Fruit fly (Drosophila melanogaster) whole organism, embryonic: Measurements from ENCODE around the gene TwdlO.

ENCODE experiments used
- Awh ChIP-seq: fragments of 200-800 bp; sonication (Bioruptor generic); IDR thresholded peaks from 2 replicates; pipeline ENCODE4, ENCODE4 v1.3.6; 2022; ENCODE audit warnings: missing biosample characterization, missing genetic modification characterization
- Blimp-1 ChIP-seq: fragments of 200-800 bp; sonication (Bioruptor generic); optimal IDR thresholded peaks from 3 replicates; lab custom pipeline; 2018; ENCODE audit warnings: missing biosample characterization, missing genetic modification characterization, mild to moderate bottlenecking, moderate library complexity, missing genetic modification reagents
- CG10209 ChIP-seq: fragments of 200-800 bp; sonication (Bioruptor generic); optimal IDR thresholded peaks from 3 replicates; lab custom pipeline; 2017; ENCODE audit warnings: missing biosample characterization, mild to moderate bottlenecking, missing genetic modification characterization, missing genetic modification reagents
- CG11398 ChIP-seq: fragments of 200-800 bp; sonication (Bioruptor generic); optimal IDR thresholded peaks from 2 replicates; lab custom pipeline; 2016; ENCODE audit warnings: missing biosample characterization, missing genetic modification characterization
- CG12659 ChIP-seq: fragments of 200-800 bp; sonication (Bioruptor generic); optimal IDR thresholded peaks from 3 replicates; lab custom pipeline; 2017; ENCODE audit warnings: mild to moderate bottlenecking, missing biosample characterization, missing genetic modification reagents, missing genetic modification characterization
- CG17186 ChIP-seq: fragments of 200-800 bp; sonication (Bioruptor generic); optimal IDR thresholded peaks from 3 replicates; lab custom pipeline; 2017; ENCODE audit warnings: missing biosample characterization, missing genetic modification reagents, missing genetic modification characterization
- CG17359 ChIP-seq: fragments of 200-800 bp; sonication (Bioruptor generic); optimal IDR thresholded peaks from 3 replicates; lab custom pipeline; 2018; ENCODE audit warnings: missing biosample characterization, mild to moderate bottlenecking, missing genetic modification characterization, moderate library complexity
- CG2116 ChIP-seq: fragments of 200-800 bp; sonication (Bioruptor generic); optimal IDR thresholded peaks from 3 replicates; lab custom pipeline; 2018; ENCODE audit warnings: missing biosample characterization, mild to moderate bottlenecking, missing genetic modification characterization
- CG2120 ChIP-seq: fragments of 200-800 bp; sonication (Bioruptor generic); optimal IDR thresholded peaks from 3 replicates; lab custom pipeline; 2016; ENCODE audit warnings: missing biosample characterization, missing genetic modification characterization
- CG34422 ChIP-seq: fragments of 200-800 bp; sonication (Bioruptor generic); IDR thresholded peaks from 3 replicates; pipeline ENCODE4 v1.3.6; 2022; ENCODE audit warnings: missing biosample characterization, missing genetic modification characterization
- CG8290 ChIP-seq, 3 experiments: fragments of 200-800 bp; sonication (Bioruptor generic); optimal IDR thresholded peaks; 2 replicates each; lab custom pipeline; 2016 to 2019; ENCODE audit warnings: missing biosample characterization in 3 of 3, missing genetic modification characterization in 3 of 3, mild to moderate bottlenecking in 2 of 3, moderate library complexity in 1 of 3
- Dbx ChIP-seq: fragments of 200-800 bp; sonication (Bioruptor generic); IDR thresholded peaks from 3 replicates; pipeline ENCODE4 v1.3.6; 2022; ENCODE audit warnings: missing biosample characterization, missing genetic modification characterization
- Deaf1 ChIP-seq: fragments of 200-800 bp; optimal IDR thresholded peaks from 3 replicates; lab custom pipeline; 2019; ENCODE audit warnings: missing biosample characterization, mild to moderate bottlenecking, missing genetic modification characterization, moderate library complexity
- GATAe ChIP-seq: fragments of 200-800 bp; sonication (Bioruptor generic); conservative IDR thresholded peaks from 2 replicates; pipeline ENCODE4 v1.3.6; 2022; ENCODE audit warnings: missing biosample characterization, missing genetic modification characterization
- Hey ChIP-seq: fragments of 200-800 bp; sonication (Bioruptor generic); optimal IDR thresholded peaks from 3 replicates; lab custom pipeline; 2018; ENCODE audit warnings: missing biosample characterization, mild to moderate bottlenecking, missing genetic modification characterization
- Meics ChIP-seq: fragments of 200-800 bp; sonication (Bioruptor generic); optimal IDR thresholded peaks from 2 replicates; lab custom pipeline; 2017; ENCODE audit warnings: missing biosample characterization, mild to moderate bottlenecking, missing genetic modification characterization
- NFAT ChIP-seq: fragments of 200-800 bp; sonication (Bioruptor generic); IDR thresholded peaks from 2 replicates; pipeline ENCODE4 v1.3.6; 2022; ENCODE audit warnings: missing biosample characterization, missing genetic modification characterization
- Nf-YA ChIP-seq: fragments of 200-800 bp; sonication (Bioruptor generic); IDR thresholded peaks from 2 replicates; pipeline ENCODE4 v1.3.6; 2022; ENCODE audit warnings: missing biosample characterization, missing genetic modification characterization
- Nf-YB ChIP-seq: fragments of 200-800 bp; sonication (Bioruptor generic); optimal IDR thresholded peaks from 3 replicates; lab custom pipeline; 2019; ENCODE audit warnings: missing biosample characterization, mild to moderate bottlenecking, missing genetic modification characterization, moderate library complexity
- Nf-YC ChIP-seq: fragments of 200-800 bp; optimal IDR thresholded peaks from 3 replicates; lab custom pipeline; 2019; ENCODE audit warnings: missing biosample characterization, mild to moderate bottlenecking, missing genetic modification characterization, moderate library complexity
- Pdp1 ChIP-seq, 2 experiments: fragments of 200-800 bp; sonication (Bioruptor generic); optimal IDR thresholded peaks; 3 replicates each; lab custom pipeline; 2016; ENCODE audit warnings: missing biosample characterization in 2 of 2, missing genetic modification characterization in 2 of 2, mild to moderate bottlenecking in 1 of 2, moderate library complexity in 1 of 2
- abd-A ChIP-seq: fragments of 200-800 bp; sonication (Bioruptor generic); optimal IDR thresholded peaks from 3 replicates; lab custom pipeline; 2019; ENCODE audit warnings: missing biosample characterization, mild to moderate bottlenecking, missing genetic modification characterization, moderate library complexity
- bbx ChIP-seq: fragments of 200-800 bp; sonication (Bioruptor generic); IDR thresholded peaks from 2 replicates; pipeline ENCODE4 v1.3.6; 2022; ENCODE audit warnings: missing biosample characterization, missing genetic modification characterization; ENCODE audit not compliant: partially characterized antibody
- cg ChIP-seq: fragments of 200-800 bp; sonication (Bioruptor generic); optimal IDR thresholded peaks from 3 replicates; lab custom pipeline; 2019; ENCODE audit warnings: missing biosample characterization, mild to moderate bottlenecking, missing genetic modification characterization, moderate library complexity
- chinmo ChIP-seq: fragments of 200-800 bp; sonication (Bioruptor generic); IDR thresholded peaks from 4 replicates; pipeline ENCODE4 v1.3.6; 2022; ENCODE audit warnings: missing biosample characterization, missing genetic modification characterization; ENCODE audit not compliant: partially characterized antibody
- ci ChIP-seq: fragments of 200-800 bp; sonication (Bioruptor generic); IDR thresholded peaks from 3 replicates; pipeline ENCODE4 v1.3.6; 2022; ENCODE audit warnings: missing biosample characterization, missing genetic modification characterization
- ewg ChIP-seq: fragments of 200-800 bp; sonication (Bioruptor generic); optimal IDR thresholded peaks from 3 replicates; lab custom pipeline; 2017; ENCODE audit warnings: mild to moderate bottlenecking, missing biosample characterization, missing genetic modification reagents, missing genetic modification characterization
- ftz-f1 ChIP-seq: fragments of 200-800 bp; sonication (Bioruptor generic); optimal IDR thresholded peaks from 2 replicates; lab custom pipeline; 2016; ENCODE audit warnings: missing biosample characterization, missing genetic modification characterization
- grn ChIP-seq: fragments of 200-800 bp; sonication (Bioruptor generic); optimal IDR thresholded peaks from 3 replicates; lab custom pipeline; 2017; ENCODE audit warnings: missing biosample characterization, missing genetic modification characterization
- ham ChIP-seq: fragments of 200-800 bp; sonication (Bioruptor generic); IDR thresholded peaks from 2 replicates; pipeline ENCODE4 v1.3.6; 2022; ENCODE audit warnings: missing biosample characterization, missing genetic modification characterization
- lab ChIP-seq: fragments of 200-800 bp; sonication (Bioruptor generic); optimal IDR thresholded peaks from 3 replicates; lab custom pipeline; 2017; ENCODE audit warnings: missing biosample characterization, missing genetic modification characterization, mild to moderate bottlenecking, moderate library complexity, missing genetic modification reagents
- nau ChIP-seq: fragments of 200-800 bp; sonication (Bioruptor generic); optimal IDR thresholded peaks from 3 replicates; lab custom pipeline; 2017; ENCODE audit warnings: missing biosample characterization, mild to moderate bottlenecking, missing genetic modification characterization, missing genetic modification reagents
- pb ChIP-seq: fragments of 200-800 bp; sonication (Bioruptor generic); optimal IDR thresholded peaks from 3 replicates; lab custom pipeline; 2016; ENCODE audit warnings: missing biosample characterization, missing genetic modification characterization
- pfk ChIP-seq: fragments of 200-800 bp; sonication (Bioruptor generic); optimal IDR thresholded peaks from 2 replicates; lab custom pipeline; 2018; ENCODE audit warnings: missing biosample characterization, mild to moderate bottlenecking, missing genetic modification characterization, moderate library complexity
- salm ChIP-seq: fragments of 200-800 bp; sonication (Bioruptor generic); optimal IDR thresholded peaks from 2 replicates; lab custom pipeline; 2018; ENCODE audit warnings: missing biosample characterization, mild to moderate bottlenecking, missing genetic modification characterization
- scrt ChIP-seq: fragments of 200-800 bp; sonication (Bioruptor generic); optimal IDR thresholded peaks from 2 replicates; lab custom pipeline; 2018; ENCODE audit warnings: missing biosample characterization, mild to moderate bottlenecking, missing genetic modification characterization, moderate library complexity
- sd ChIP-seq: fragments of 200-800 bp; sonication (Bioruptor generic); optimal IDR thresholded peaks from 3 replicates; lab custom pipeline; 2018; ENCODE audit warnings: missing biosample characterization, mild to moderate bottlenecking, missing genetic modification characterization, moderate library complexity
- sens ChIP-seq: fragments of 200-800 bp; sonication (Bioruptor generic); peaks from one replicate; lab custom pipeline; 2016; ENCODE audit warnings: missing biosample characterization, missing genetic modification characterization
- sob ChIP-seq: fragments of 200-800 bp; sonication (Bioruptor generic); IDR thresholded peaks from 2 replicates; pipeline ENCODE4 v1.3.6; 2022; ENCODE audit warnings: missing biosample characterization, missing genetic modification characterization
- sqz ChIP-seq: fragments of 200-800 bp; sonication (Bioruptor generic); optimal IDR thresholded peaks from 3 replicates; lab custom pipeline; 2018; ENCODE audit warnings: missing biosample characterization, mild to moderate bottlenecking, missing genetic modification characterization
- sr ChIP-seq: fragments of 200-800 bp; sonication (Bioruptor generic); IDR thresholded peaks from 3 replicates; pipeline ENCODE4 v1.3.6; 2022; ENCODE audit warnings: missing biosample characterization, missing genetic modification characterization
- vvl ChIP-seq: fragments of 200-800 bp; sonication (Bioruptor generic); IDR thresholded peaks from 2 replicates; pipeline ENCODE4 v1.3.6; 2022; ENCODE audit warnings: missing biosample characterization, missing genetic modification characterization

TwdlO gene

DNA sequence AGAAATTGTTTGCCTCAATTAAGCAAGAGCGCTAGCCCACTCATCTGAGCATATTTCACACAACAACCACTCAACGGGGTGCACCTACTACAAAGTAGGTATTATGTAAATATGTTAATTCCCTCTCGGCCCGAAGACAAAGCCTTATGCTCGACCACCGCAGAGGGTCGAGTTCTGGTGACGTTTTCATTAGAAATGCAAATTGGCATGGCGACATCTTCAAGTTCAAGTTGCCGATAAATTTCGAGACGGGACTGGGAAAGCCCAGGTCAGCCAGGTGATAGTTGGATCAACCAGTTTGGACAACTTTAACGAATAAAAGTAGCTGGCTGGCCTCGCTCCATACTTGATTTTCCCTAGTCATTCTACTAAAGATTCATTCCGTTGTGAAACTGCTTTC, 11.1 kb downstream of the TwdlO start (continued):
- TF ChIP-seq pb (GFP tag; lab: Kevin White, UChicago) (no peak), CG17186 (GFP tag; lab: Kevin White, UChicago) (no peak)

- TF ChIP-seq Deaf1 (tag; lab: Kevin White, UChicago): peak; percentile 82
- TF ChIP-seq CG2116 (GFP tag; lab: Kevin White, UChicago): no peak
- TF ChIP-seq ewg (GFP tag; lab: Kevin White, UChicago): peak; percentile 70
- TF ChIP-seq scrt (GFP tag; lab: Kevin White, UChicago): peak; percentile 97
- TF ChIP-seq abd-A: peak; percentile 28
- TF ChIP-seq, all 482 proteins: peak for 4
Observed at dm6 chr3R:26606498-26606897, 20.0 kb downstream of the TwdlO start.

DNA sequence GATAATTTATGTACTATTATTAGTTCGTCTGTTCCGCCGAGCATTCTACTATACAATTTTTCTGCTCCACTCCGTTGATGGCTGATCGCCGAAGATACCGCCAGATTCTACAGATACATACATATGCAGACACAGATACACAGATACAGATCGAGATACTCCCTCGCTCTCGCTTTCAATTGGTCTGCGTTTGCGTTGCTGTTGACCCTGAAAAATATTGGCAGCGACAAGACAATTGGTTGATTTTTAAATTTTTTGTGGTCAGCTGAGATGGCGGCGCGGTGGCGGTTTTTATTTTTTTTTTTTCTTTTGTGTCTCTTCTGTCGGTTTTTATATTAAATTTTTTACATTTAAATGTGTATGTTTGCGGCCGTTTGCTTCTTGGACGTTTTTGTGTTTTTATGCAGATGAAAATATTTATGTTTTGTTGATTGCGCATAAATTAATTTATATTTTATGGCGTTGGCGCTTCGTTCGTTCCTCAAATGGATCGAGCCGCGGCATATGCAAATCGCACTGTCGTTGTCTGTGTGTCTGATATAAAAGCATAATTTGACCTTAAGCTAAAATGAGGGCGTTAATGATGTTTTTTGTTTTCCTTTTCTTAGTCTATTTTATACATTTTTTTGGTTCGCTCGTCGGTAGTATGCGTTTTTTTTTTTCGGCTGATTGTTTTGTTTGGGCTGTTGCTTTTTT, 32.5 kb downstream of the TwdlO start:
- TF ChIP-seq grn: peak; percentile 15
- TF ChIP-seq NFAT (GFP tag; lab: Robert Waterston, UW): no peak
- peak; percentile 75 for TF ChIP-seq Awh (GFP tag; lab: Robert Waterston, UW)
- TF ChIP-seq abd-A: peak; percentile 91
- TF ChIP-seq Nf-YC: peak; percentile 55
- TF ChIP-seq cg (GFP tag; lab: Kevin White, UChicago): no peak
- peak; percentile 26 for TF ChIP-seq sd (tag; lab: Kevin White, UChicago)
- no peak for TF ChIP-seq CG34422 (GFP tag; lab: Robert Waterston, UW)
- TF ChIP-seq bbx (GFP tag; lab: Robert Waterston, UW): no peak
- TF ChIP-seq sqz (GFP tag; lab: Kevin White, UChicago): peak; percentile 33
- peak; percentile 89 for TF ChIP-seq vvl
- TF ChIP-seq pfk (GFP tag; lab: Kevin White, UChicago): no peak
- no peak for TF ChIP-seq CG11398 (GFP tag; lab: Kevin White, UChicago)
- TF ChIP-seq ftz-f1 (GFP tag; lab: Kevin White, UChicago): peak; percentile 31
- TF ChIP-seq Blimp-1 (GFP tag; lab: Kevin White, UChicago): peak; percentile 44
- peak; percentile 81; the same call in 1 of the 4 replicates for TF ChIP-seq chinmo (GFP tag; lab: Robert Waterston, UW)
- peak; percentile 22 for TF ChIP-seq Nf-YB (GFP tag; lab: Kevin White, UChicago)
- TF ChIP-seq salm (tag; lab: Kevin White, UChicago): peak; percentile 7
- peak; percentile 36 for TF ChIP-seq sens (GFP tag; lab: Kevin White, UChicago)

DNA sequence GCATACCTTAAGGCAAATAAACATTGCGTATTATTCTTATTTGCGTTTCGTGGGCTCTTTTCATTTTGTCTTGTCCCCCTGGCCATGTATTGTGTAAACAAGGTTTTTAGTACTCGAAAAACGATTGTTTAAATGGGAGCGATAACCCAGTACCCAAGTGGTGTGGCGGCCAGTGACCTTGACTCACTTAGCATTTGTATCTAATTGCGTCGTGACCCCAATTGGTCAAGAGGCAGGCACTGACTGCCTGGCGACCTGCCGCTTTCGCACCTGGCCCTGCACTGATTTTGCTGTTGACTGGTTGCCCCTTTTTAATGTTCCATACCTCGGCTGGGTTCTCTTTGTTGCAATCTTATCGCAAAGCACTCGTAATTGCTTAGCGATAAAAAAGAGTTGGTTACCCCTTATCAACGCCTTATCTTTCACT, 38.4 kb downstream of the TwdlO start:
- peak; percentile 21 for TF ChIP-seq Meics (GFP tag; lab: Kevin White, UChicago)
- TF ChIP-seq Deaf1 (tag; lab: Kevin White, UChicago): peak; percentile 2
- TF ChIP-seq nau (GFP tag; lab: Kevin White, UChicago): no peak
- TF ChIP-seq ftz-f1 (GFP tag; lab: Kevin White, UChicago): peak; percentile 81
- TF ChIP-seq ci (GFP tag; lab: Robert Waterston, UW): 0 out of 3 replicates have a peak, but pooled peaks have one; percentile 43
- peak; percentile 30 for TF ChIP-seq CG10209
- peak; percentile 32; the same call in 1 of the 2 replicates for TF ChIP-seq sob (GFP tag; lab: Robert Waterston, UW)
- peak; percentile 50; the same call in 2 of the 3 replicates for TF ChIP-seq Dbx
- peak; percentile 72 for TF ChIP-seq grn
- peak; percentile 67 for TF ChIP-seq lab (GFP tag; lab: Kevin White, UChicago)
- peak in 1 of 2 experiments; percentile 7 for TF ChIP-seq Pdp1 (GFP tag; optimal IDR thresholded peaks at IDR 0.05; lab: Kevin White, UChicago)
- no peak for TF ChIP-seq cg (GFP tag; lab: Kevin White, UChicago)
- 0 out of 2 replicates have a peak, but pooled peaks have one; percentile 17 for TF ChIP-seq Nf-YA
- TF ChIP-seq sr (GFP tag; lab: Robert Waterston, UW): no peak
- TF ChIP-seq CG12659 (GFP tag; lab: Kevin White, UChicago): peak; percentile 11
- TF ChIP-seq GATAe: peak; percentile 94
- peak; percentile 58 for TF ChIP-seq Hey (tag; lab: Kevin White, UChicago)
- TF ChIP-seq Nf-YB (GFP tag; lab: Kevin White, UChicago): no peak
- TF ChIP-seq CG17359: peak; percentile 15
- TF ChIP-seq ham: no peak
- TF ChIP-seq CG2120: no peak
- TF ChIP-seq CG8290 (GFP tag; optimal IDR thresholded peaks at IDR 0.05; lab: Kevin White, UChicago): no peak
- peak in 1 of 2 experiments; percentile 39 for TF ChIP-seq CG8290 (tag; optimal IDR thresholded peaks at IDR 0.05; lab: Kevin White, UChicago)
